Fruit fly (Drosophila melanogaster) Kc167 (cell line): Measurements from ENCODE around the gene CG11370.

Source experiments
- Myc ChIP-seq: fragments of >200 bp; optimal IDR thresholded peaks from 2 replicates; lab custom pipeline; 2017; ENCODE audit warnings: missing external identifiers
- Sin3A ChIP-seq: fragments of >200 bp; optimal IDR thresholded peaks from 2 replicates; lab custom pipeline; 2018; ENCODE audit warnings: missing external identifiers
- h ChIP-seq: fragments of >200 bp; optimal IDR thresholded peaks from 3 replicates; lab custom pipeline; 2018; ENCODE audit warnings: missing external identifiers
- insv ChIP-seq: fragments of >200 bp; optimal IDR thresholded peaks from 3 replicates; lab custom pipeline; 2018; ENCODE audit warnings: missing external identifiers
- psq ChIP-seq: fragments of >200 bp; optimal IDR thresholded peaks from 2 replicates; lab custom pipeline; 2017; ENCODE audit warnings: missing external identifiers
- ttk ChIP-seq: sonication (Bioruptor generic); optimal IDR thresholded peaks from 2 replicates; lab custom pipeline; 2017; ENCODE audit warnings: missing external identifiers

The CG11370 gene

dm6 chr3L:22741389-22742120 is 29.6 kb downstream of the CG11370 start, which contains the start of gene CG7369:
TSS of gene CG7369 (plus strand) at chr3L:22741793.
- TF ChIP-seq psq (lab: Kevin White, UChicago), result no peak
- no peak for TF ChIP-seq Sin3A (lab: Kevin White, UChicago)

- TF ChIP-seq Myc (no peak), h (lab: Kevin White, UChicago) (no peak), ttk (lab: Kevin White, UChicago) (no peak), Sin3A (lab: Kevin White, UChicago) (no peak), psq (lab: Kevin White, UChicago) (no peak), insv (lab: Kevin White, UChicago) (no peak)
Observed at dm6 chr3L:22742121-22742531, 30.2 kb downstream of the CG11370 start.

- no peak for TF ChIP-seq psq (lab: Kevin White, UChicago)
- TF ChIP-seq h (lab: Kevin White, UChicago), result no peak
- TF ChIP-seq insv (lab: Kevin White, UChicago), result no peak
- TF ChIP-seq Sin3A (lab: Kevin White, UChicago), result no peak
- no peak for TF ChIP-seq ttk (lab: Kevin White, UChicago)
- TF ChIP-seq Myc, result no peak
Observed at dm6 chr3L:22742945-22743582, 31.1 kb downstream of the CG11370 start.

dm6 chr3L:22749147-22749550 is 37.2 kb downstream of the CG11370 start, which contains the start of gene SPoCk:
TSS of gene SPoCk (plus strand) at chr3L:22749444.
- TF ChIP-seq ttk (lab: Kevin White, UChicago), result no peak
- TF ChIP-seq h (lab: Kevin White, UChicago), result no peak
- no peak for TF ChIP-seq Sin3A (lab: Kevin White, UChicago)

dm6 chr3L:22749987-22750386 is 38.0 kb downstream of the CG11370 start:
- TF ChIP-seq h (lab: Kevin White, UChicago) (no peak), Sin3A (lab: Kevin White, UChicago) (no peak), insv (lab: Kevin White, UChicago) (no peak), Myc (no peak), ttk (lab: Kevin White, UChicago) (no peak), psq (lab: Kevin White, UChicago) (no peak)
